Fruit fly (Drosophila melanogaster) whole organism, wandering third instar larva: ENCODE results near the gene Swip-1.

ENCODE experiments used
- br ChIP-seq: fragments of 200-800 bp; sonication (Bioruptor generic); optimal IDR thresholded peaks from 2 replicates; lab custom pipeline; 2016; ENCODE audit warnings: missing biosample characterization, missing genetic modification characterization
- dmrt93B ChIP-seq: fragments of 200-800 bp; sonication (Bioruptor generic); optimal IDR thresholded peaks from 2 replicates; lab custom pipeline; 2018; ENCODE audit warnings: missing biosample characterization, mild to moderate bottlenecking, missing genetic modification characterization
- psq ChIP-seq: fragments of 200-800 bp; sonication (Bioruptor generic); optimal IDR thresholded peaks from 3 replicates; lab custom pipeline; 2017; ENCODE audit warnings: missing biosample characterization, mild to moderate bottlenecking, missing genetic modification characterization, moderate library complexity
- usp ChIP-seq: fragments of >200 bp; optimal IDR thresholded peaks from 2 replicates; lab custom pipeline; 2017; ENCODE audit warnings: missing biosample characterization, missing genetic modification characterization

DNA sequence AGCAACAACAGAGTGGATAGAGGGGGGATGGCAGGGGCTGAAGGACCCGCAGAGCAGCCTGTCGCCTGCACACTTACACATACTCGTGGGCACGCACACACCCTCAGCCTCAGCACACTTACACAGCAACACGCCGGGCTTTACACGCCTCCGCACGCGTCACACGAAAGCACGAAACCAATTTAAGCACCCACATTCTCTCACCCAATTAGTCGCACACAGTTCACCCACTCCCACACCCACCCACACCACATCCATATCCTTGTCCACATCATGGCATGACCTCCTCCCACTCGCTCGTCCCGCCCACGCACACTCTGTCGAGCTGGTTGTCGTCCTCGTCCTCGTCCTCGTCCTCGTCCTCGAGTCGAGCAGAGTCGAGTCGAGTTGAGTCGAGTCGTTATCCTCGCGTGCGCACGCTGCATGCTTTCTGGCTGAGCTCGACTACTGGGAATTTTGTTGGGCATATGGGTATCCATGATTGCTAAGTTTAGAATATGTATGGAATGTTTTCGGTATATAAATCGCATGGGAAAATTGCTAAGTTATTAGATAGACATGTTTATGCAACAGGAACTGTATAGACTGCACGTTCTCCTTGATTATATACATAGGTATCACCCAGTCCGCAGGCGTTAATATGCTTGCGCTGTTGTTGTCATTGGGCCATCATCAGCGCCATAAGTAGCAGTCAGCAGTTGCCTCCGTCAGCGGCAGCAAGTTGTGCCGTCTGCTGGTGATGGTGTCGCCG is 25.0 kb upstream of the Swip-1 start:
- peak; percentile 48 for TF ChIP-seq psq
- TF ChIP-seq dmrt93B (GFP tag; lab: Kevin White, UChicago), result peak; percentile 52
- no peak for TF ChIP-seq usp (GFP tag; lab: Kevin White, UChicago)
- TF ChIP-seq br, result peak; percentile 76
